Worm (Caenorhabditis elegans) whole organism, L1 larva: ENCODE measurements around the gene ptr-3.
A peak's percentile ranks its signal among the peaks of the same experiment; 100 is the strongest.

Experiments
- C04F5.9 ChIP-seq: sonication (generic microtip); optimal IDR thresholded peaks from 2 replicates; lab custom pipeline; 2016; ENCODE audit warnings: missing genetic modification characterization, missing compliant biosample characterization
- Y116A8C.19 ChIP-seq: sonication (generic microtip); optimal IDR thresholded peaks from 2 replicates; lab custom pipeline; 2016; ENCODE audit warnings: missing compliant biosample characterization, missing genetic modification characterization, borderline replicate concordance
- blmp-1 ChIP-seq: fragments of 150-350 bp; optimal IDR thresholded peaks from 2 replicates; lab custom pipeline; 2014; ENCODE audit warnings: missing biosample characterization, missing genetic modification characterization
- ceh-63 ChIP-seq: fragments of 200-800 bp; sonication (Bioruptor generic); optimal IDR thresholded peaks from 2 replicates; lab custom pipeline; 2018; ENCODE audit warnings: mild to moderate bottlenecking, missing genetic modification characterization, missing compliant biosample characterization
- ceh-8 ChIP-seq: fragments of 200-800 bp; sonication (Bioruptor generic); optimal IDR thresholded peaks from 2 replicates; lab custom pipeline; 2018; ENCODE audit warnings: mild to moderate bottlenecking, missing genetic modification characterization, moderate library complexity, missing compliant biosample characterization
- ceh-82 ChIP-seq, 3 experiments: fragments of 150-350 bp in 1 of 3; sonication (generic microtip) in 2 of 3; optimal IDR thresholded peaks; 2 replicates each; lab custom pipeline; 2014 to 2017; ENCODE audit warnings: missing biosample characterization in 3 of 3, missing genetic modification characterization in 3 of 3
- efl-1 ChIP-seq, 4 experiments: fragments of 150-350 bp; optimal IDR thresholded peaks in 3 of 4; peaks in 1 of 4; 1 replicate in 1 of 4; 2 replicates in 3 of 4; lab custom pipeline; 2014; ENCODE audit warnings: missing biosample characterization in 2 of 4, missing genetic modification characterization in 2 of 4, missing genetic modification reagents in 2 of 4
- egl-13 ChIP-seq: sonication (generic microtip); optimal IDR thresholded peaks from 2 replicates; lab custom pipeline; 2016; ENCODE audit warnings: missing genotype, missing genetic modification reagents, missing genetic modification characterization, missing compliant biosample characterization
- fkh-10 ChIP-seq: sonication (generic microtip); optimal IDR thresholded peaks from 2 replicates; lab custom pipeline; 2017; ENCODE audit warnings: missing biosample characterization, missing genetic modification reagents, missing genetic modification characterization
- fkh-8 ChIP-seq: sonication (generic microtip); optimal IDR thresholded peaks from 2 replicates; lab custom pipeline; 2016; ENCODE audit warnings: mild to moderate bottlenecking, missing genetic modification characterization, missing compliant biosample characterization
- fos-1 ChIP-seq: fragments of 150-350 bp; optimal IDR thresholded peaks from 2 replicates; lab custom pipeline; 2014; ENCODE audit warnings: missing biosample characterization, missing genetic modification characterization
- grh-1 ChIP-seq: fragments of 200-800 bp; sonication (Bioruptor generic); IDR thresholded peaks from 2 replicates; pipeline ENCODE4 v1.3.6; 2022; ENCODE audit warnings: missing genetic modification reagents, missing genetic modification characterization, missing compliant biosample characterization
- hlh-4 ChIP-seq: sonication (generic microtip); optimal IDR thresholded peaks from 2 replicates; lab custom pipeline; 2016; ENCODE audit warnings: mild to moderate bottlenecking, missing genetic modification characterization, missing compliant biosample characterization
- isw-1 ChIP-seq: fragments of 200-800 bp; sonication (Bioruptor generic); IDR thresholded peaks from 2 replicates; pipeline ENCODE4 v1.3.6; 2022; ENCODE audit warnings: missing genetic modification characterization, missing compliant biosample characterization
- lin-35 ChIP-seq, 2 experiments: fragments of 150-350 bp; optimal IDR thresholded peaks; 2 replicates each; lab custom pipeline; 2014; ENCODE audit warnings: missing biosample characterization in 2 of 2, missing genetic modification characterization in 2 of 2, missing genetic modification reagents in 2 of 2
- lin-39 ChIP-seq: fragments of 150-350 bp; optimal IDR thresholded peaks from 2 replicates; lab custom pipeline; 2014; ENCODE audit warnings: missing biosample characterization, missing genetic modification reagents, missing genetic modification characterization
- lsy-2 ChIP-seq, 2 experiments: fragments of 150-350 bp; optimal IDR thresholded peaks; 2 replicates each; lab custom pipeline; 2014; ENCODE audit warnings: missing biosample characterization in 2 of 2, missing genetic modification characterization in 2 of 2
- mef-2 ChIP-seq: fragments of 150-350 bp; optimal IDR thresholded peaks from 2 replicates; lab custom pipeline; 2014; ENCODE audit warnings: missing biosample characterization, missing genetic modification characterization
- mep-1 ChIP-seq: fragments of 150-350 bp; optimal IDR thresholded peaks from 2 replicates; lab custom pipeline; 2014; ENCODE audit warnings: missing biosample characterization, missing genetic modification characterization
- nhr-11 ChIP-seq: fragments of 150-350 bp; optimal IDR thresholded peaks from 2 replicates; lab custom pipeline; 2014; ENCODE audit warnings: missing biosample characterization, missing genetic modification characterization
- nhr-28 ChIP-seq: fragments of 150-350 bp; optimal IDR thresholded peaks from 2 replicates; lab custom pipeline; 2014; ENCODE audit warnings: missing biosample characterization, missing genetic modification characterization
- nhr-47 ChIP-seq: sonication (generic microtip); optimal IDR thresholded peaks from 2 replicates; lab custom pipeline; 2016; ENCODE audit warnings: mild to moderate bottlenecking, missing genetic modification characterization, moderate library complexity, missing compliant biosample characterization
- nhr-71 ChIP-seq: sonication (generic microtip); optimal IDR thresholded peaks from 2 replicates; lab custom pipeline; 2016; ENCODE audit warnings: mild to moderate bottlenecking, missing genetic modification characterization, moderate library complexity, missing compliant biosample characterization
- nhr-76 ChIP-seq: sonication (generic microtip); optimal IDR thresholded peaks from 2 replicates; lab custom pipeline; 2017; ENCODE audit warnings: missing biosample characterization, missing genetic modification characterization
- nhr-85 ChIP-seq: sonication (generic microtip); peaks from one replicate; lab custom pipeline; 2016; ENCODE audit warnings: missing genetic modification characterization, inconsistent platforms, missing compliant biosample characterization
- pax-3 ChIP-seq: fragments of 200-800 bp; sonication (Bioruptor generic); optimal IDR thresholded peaks from 2 replicates; lab custom pipeline; 2018; ENCODE audit warnings: mild to moderate bottlenecking, missing genetic modification characterization, moderate library complexity, missing compliant biosample characterization
- pqm-1 ChIP-seq: sonication (generic microtip); optimal IDR thresholded peaks from 3 replicates; lab custom pipeline; 2017; ENCODE audit warnings: missing biosample characterization, missing genetic modification characterization
- skn-1 ChIP-seq: fragments of 150-350 bp; optimal IDR thresholded peaks from 2 replicates; lab custom pipeline; 2014; ENCODE audit warnings: missing biosample characterization, missing genetic modification characterization
- snu-23 ChIP-seq: sonication (generic microtip); optimal IDR thresholded peaks from 2 replicates; lab custom pipeline; 2016; ENCODE audit warnings: missing genetic modification characterization, missing compliant biosample characterization
- tbx-2 ChIP-seq: sonication (generic microtip); optimal IDR thresholded peaks from 2 replicates; lab custom pipeline; 2016; ENCODE audit warnings: missing genetic modification characterization, missing compliant biosample characterization
- unc-62 ChIP-seq: fragments of 150-350 bp; optimal IDR thresholded peaks from 2 replicates; lab custom pipeline; 2014; ENCODE audit warnings: missing biosample characterization, missing genetic modification reagents, missing genetic modification characterization
- unc-86 ChIP-seq: sonication (generic microtip); optimal IDR thresholded peaks from 2 replicates; lab custom pipeline; 2016; ENCODE audit warnings: missing genetic modification characterization, missing compliant biosample characterization
- unc-98 ChIP-seq: fragments of 200-800 bp; sonication (Bioruptor generic); IDR thresholded peaks from 2 replicates; pipeline ENCODE4 v1.3.6; 2022; ENCODE audit warnings: missing genetic modification characterization, missing compliant biosample characterization
- vab-15 ChIP-seq: sonication (generic microtip); optimal IDR thresholded peaks from 2 replicates; lab custom pipeline; 2017; ENCODE audit warnings: missing genotype, mild to moderate bottlenecking, missing genetic modification characterization, missing compliant biosample characterization
- zip-4 ChIP-seq: fragments of 200-800 bp; sonication (Bioruptor generic); optimal IDR thresholded peaks from 2 replicates; lab custom pipeline; 2018; ENCODE audit warnings: mild to moderate bottlenecking, missing genetic modification characterization, moderate library complexity, missing compliant biosample characterization
- ztf-11 ChIP-seq, 2 experiments: sonication (generic microtip); optimal IDR thresholded peaks; 2 replicates each; lab custom pipeline; 2016 to 2017; ENCODE audit warnings: missing genetic modification characterization in 2 of 2, missing biosample characterization in 1 of 2, missing compliant biosample characterization in 1 of 2

Gene ptr-3

ce11 chrII:347734-348133 is 19.6 kb downstream of the ptr-3 start, which contains the start of gene D1069.3 (continued):
- TF ChIP-seq ceh-82 (tag; optimal IDR thresholded peaks at IDR 0.05; lab: Kevin White, UChicago) (peak; percentile 31 to 52 (median 41)), ceh-8 (GFP tag; lab: Kevin White, UChicago) (peak; percentile 90), unc-86 (tag; lab: Kevin White, UChicago) (peak; percentile 34), hlh-4 (tag; lab: Kevin White, UChicago) (no peak), Y116A8C.19 (no peak), lsy-2 (tag; optimal IDR thresholded peaks at IDR 0.05; lab: Kevin White, UChicago) (peak; percentile 55 to 58), nhr-71 (peak; percentile 67), tbx-2 (tag; lab: Kevin White, UChicago) (peak; percentile 46), C04F5.9 (tag; lab: Kevin White, UChicago) (peak; percentile 9), isw-1 (GFP tag; lab: Robert Waterston, UW) (peak; percentile 47; the same call in 1 of the 2 replicates), skn-1 (peak; percentile 39), vab-15 (tag; lab: Kevin White, UChicago) (no peak), grh-1 (GFP tag; lab: Robert Waterston, UW) (no peak), fkh-10 (GFP tag; lab: Kevin White, UChicago) (no peak), lin-35 (GFP tag; optimal IDR thresholded peaks at IDR 0.05; lab: Kevin White, UChicago) (peak; percentile 51 to 52), unc-98 (GFP tag; lab: Robert Waterston, UW) (no peak)

ce11 chrII:341282-341681 is 26.1 kb downstream of the ptr-3 start:
- no peak for TF ChIP-seq efl-1 (optimal IDR thresholded peaks at IDR 0.05; lab: Kevin White, UChicago)
- no peak for TF ChIP-seq efl-1 (GFP tag; optimal IDR thresholded peaks at IDR 0.05 in 1 of 2; lab: Kevin White, UChicago)
- TF ChIP-seq hlh-4 (tag; lab: Kevin White, UChicago): no peak
- no peak for TF ChIP-seq fos-1 (tag; lab: Kevin White, UChicago)
- TF ChIP-seq egl-13 (tag; lab: Kevin White, UChicago): no peak
- TF ChIP-seq, all 84 proteins: peak for 0

- TF ChIP-seq zip-4 (GFP tag; lab: Kevin White, UChicago): no peak
- no peak for TF ChIP-seq efl-1 (optimal IDR thresholded peaks at IDR 0.05; lab: Kevin White, UChicago)
- peak in 1 of 2 experiments; percentile 28 for TF ChIP-seq efl-1 (GFP tag; optimal IDR thresholded peaks at IDR 0.05 in 1 of 2; lab: Kevin White, UChicago)
These were observed 26.6 kb downstream of the ptr-3 start for ce11 chrII:340714-341113.

- no peak for TF ChIP-seq lin-39
- peak; percentile 87 for TF ChIP-seq ceh-8 (GFP tag; lab: Kevin White, UChicago)
These were observed 27.1 kb downstream of the ptr-3 start, which contains the start of gene clc-31 for ce11 chrII:340224-340623. TSS of gene clc-31 (plus strand) at chrII:340524.

ce11 chrII:337233-337832 is 30.0 kb downstream of the ptr-3 start, which contains the start of gene cpn-2:
TSS of gene cpn-2 (plus strand) at chrII:337782.
- TF ChIP-seq unc-62 (GFP tag; lab: Kevin White, UChicago) (no peak), blmp-1 (tag; lab: Kevin White, UChicago) (peak; percentile 97), egl-13 (tag; lab: Kevin White, UChicago) (no peak), nhr-85 (tag; lab: Kevin White, UChicago) (peak; percentile 17), nhr-28 (no peak), snu-23 (GFP tag; lab: Kevin White, UChicago) (no peak)
- TF ChIP-seq, all 84 proteins: peak for 2

- peak; percentile 75 for TF ChIP-seq pax-3
- TF ChIP-seq nhr-11: peak; percentile 48
- no peak for TF ChIP-seq snu-23 (GFP tag; lab: Kevin White, UChicago)
- TF ChIP-seq mef-2 (tag; lab: Kevin White, UChicago): no peak
- no peak for TF ChIP-seq ztf-11 (tag; optimal IDR thresholded peaks at IDR 0.05; lab: Kevin White, UChicago)
- TF ChIP-seq fkh-8 (tag; lab: Kevin White, UChicago): peak; percentile 79
- no peak for TF ChIP-seq mep-1 (tag; lab: Kevin White, UChicago)
- no peak for TF ChIP-seq ceh-63 (GFP tag; lab: Kevin White, UChicago)
- no peak for TF ChIP-seq hlh-4 (tag; lab: Kevin White, UChicago)
- TF ChIP-seq nhr-47 (tag; lab: Kevin White, UChicago): peak; percentile 13
- TF ChIP-seq pqm-1 (tag; lab: Kevin White, UChicago): no peak
- no peak for TF ChIP-seq nhr-76
These were observed 32.5 kb downstream of the ptr-3 start for ce11 chrII:334828-335227.
